Fruit fly (Drosophila melanogaster): Measurements from ENCODE around the gene fws.
A peak's percentile ranks its signal among the peaks of the same experiment; 100 is the strongest.

The fws gene

dm6 chr2L:17472582-17473524 lies 8.0 kb downstream of the fws start, which contains the start of gene BicD (continued):
- TF ChIP-seq oc (tag; optimal IDR thresholded peaks at IDR 0.05) (no peak), run (tag; optimal IDR thresholded peaks at IDR 0.05) (peak; percentile 12), wek (GFP tag; optimal IDR thresholded peaks at IDR 0.05) (peak; percentile 37), Side (GFP tag; optimal IDR thresholded peaks at IDR 0.05) (no peak), CG18619 (GFP tag; optimal IDR thresholded peaks at IDR 0.05) (no peak), CG2116 (GFP tag; optimal IDR thresholded peaks at IDR 0.05) (peak; percentile 87), HHEX (GFP tag; optimal IDR thresholded peaks at IDR 0.05) (peak; percentile 6), gsb-n (tag; optimal IDR thresholded peaks at IDR 0.05) (peak; percentile 3), Lhr (GFP tag; optimal IDR thresholded peaks at IDR 0.05) (peak; percentile 72), caup (GFP tag; optimal IDR thresholded peaks at IDR 0.05; ENCODE audit: severe bottlenecking) (peak; percentile 1), hth (optimal IDR thresholded peaks at IDR 0.05) (no peak), nerfin-2 (GFP tag; IDR thresholded peaks at IDR 0.05; ENCODE audit: partially characterized antibody) (peak; percentile 45), CG9817 (tag; optimal IDR thresholded peaks at IDR 0.05) (no peak), Asciz (GFP tag; optimal IDR thresholded peaks at IDR 0.05) (no peak), inv (GFP tag; IDR thresholded peaks at IDR 0.05; ENCODE audit: partially characterized antibody) (peak; percentile 54), CG3281 (GFP tag; optimal IDR thresholded peaks at IDR 0.05) (no peak), Aef1 (GFP tag; IDR thresholded peaks at IDR 0.05) (0 out of 3 replicates have a peak, but pooled peaks have one; percentile 12), CG15601 (tag; optimal IDR thresholded peaks at IDR 0.05) (peak; percentile 68), CG13894 (tag; optimal IDR thresholded peaks at IDR 0.05) (peak; percentile 51), amos (GFP tag; IDR thresholded peaks at IDR 0.05; ENCODE audit: partially characterized antibody) (peak; percentile 62), CG30020 (tag; optimal IDR thresholded peaks at IDR 0.05) (peak; percentile 67), CG34422 (GFP tag; IDR thresholded peaks at IDR 0.05) (peak; percentile 59; the same call in 1 of the 3 replicates), Hand (GFP tag; optimal IDR thresholded peaks at IDR 0.05) (no peak), Rx (GFP tag; IDR thresholded peaks at IDR 0.05) (no peak), nom (GFP tag; optimal IDR thresholded peaks at IDR 0.05) (peak; percentile 35), CG14441 (GFP tag; IDR thresholded peaks at IDR 0.05) (no peak), CG2678 (tag; optimal IDR thresholded peaks at IDR 0.05) (peak; percentile 29), tll (GFP tag; optimal IDR thresholded peaks at IDR 0.05) (no peak), h (optimal IDR thresholded peaks at IDR 0.05) (no peak), Bdp1 (GFP tag; optimal IDR thresholded peaks at IDR 0.05) (peak; percentile 31), CG17328 (GFP tag; IDR thresholded peaks at IDR 0.05) (0 out of 2 replicates have a peak, but pooled peaks have one; percentile 26), lab (GFP tag; optimal IDR thresholded peaks at IDR 0.05) (peak; percentile 31), B-H1 (GFP tag; IDR thresholded peaks at IDR 0.05) (no peak), CG6254 (GFP tag; optimal IDR thresholded peaks at IDR 0.05) (peak; percentile 7), CG14710 (tag; optimal IDR thresholded peaks at IDR 0.05) (peak; percentile 76), lov (optimal IDR thresholded peaks at IDR 0.05) (no peak), lov (GFP tag; IDR thresholded peaks at IDR 0.05) (no peak), p53 (GFP tag; optimal IDR thresholded peaks at IDR 0.05) (peak; percentile 66), CG14667 (GFP tag; IDR thresholded peaks at IDR 0.05) (no peak), CG3995 (GFP tag; optimal IDR thresholded peaks at IDR 0.05) (peak; percentile 7), hb (GFP tag; IDR thresholded peaks at IDR 0.05; ENCODE audit: partially characterized antibody) (no peak; the same call in 2 of the 3 replicates), CG6765 (GFP tag; optimal IDR thresholded peaks at IDR 0.05) (peak; percentile 0)

Measured in whole organism, embryonic.